Fruit fly (Drosophila melanogaster): Measurements from ENCODE around the gene CG17127.
A peak's percentile ranks its signal among the peaks of the same experiment; 100 is the strongest.

CG17127 gene

DNA sequence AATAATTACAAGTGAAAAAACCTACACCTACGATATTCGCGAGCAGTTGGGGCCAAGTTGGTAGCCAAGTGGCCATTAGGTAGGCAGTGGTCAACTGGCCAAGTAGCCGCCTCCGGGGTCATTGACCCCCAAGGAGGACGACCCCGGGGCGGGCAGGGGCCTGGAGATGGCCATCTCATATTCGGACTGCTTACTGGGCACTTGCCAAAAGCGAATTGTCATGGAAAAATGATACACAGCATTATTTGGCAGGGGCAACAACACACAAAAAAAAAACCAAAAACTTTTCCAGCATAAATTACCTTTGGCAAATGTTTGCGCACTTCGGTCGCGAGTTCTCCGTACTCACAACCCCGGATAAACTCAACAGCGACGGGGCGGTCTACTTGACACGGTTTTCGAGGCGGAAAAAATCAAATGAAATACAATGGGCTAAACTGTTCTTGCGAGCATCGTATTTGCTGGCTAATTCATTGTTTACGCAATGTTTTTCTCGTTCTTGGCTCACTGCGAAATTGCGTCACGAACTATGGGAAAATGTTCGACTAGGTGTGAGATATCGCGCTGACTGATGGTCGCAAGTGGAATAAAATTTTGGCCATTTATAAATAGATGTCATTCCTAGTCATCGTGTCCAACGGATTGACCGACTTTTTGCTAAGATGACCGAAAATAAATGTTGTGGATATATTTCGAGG lies 19.6 kb upstream of the CG17127 start:
- no peak for TF ChIP-seq CG12605 (GFP tag; IDR thresholded peaks at IDR 0.05)
- peak; percentile 41 for TF ChIP-seq EcR (GFP tag; optimal IDR thresholded peaks at IDR 0.05)
- TF ChIP-seq CG4496 (GFP tag; IDR thresholded peaks at IDR 0.05) = no peak
- no peak for TF ChIP-seq fd96Ca (GFP tag; IDR thresholded peaks at IDR 0.05)
- TF ChIP-seq gl (tag; optimal IDR thresholded peaks at IDR 0.05) = no peak

DNA sequence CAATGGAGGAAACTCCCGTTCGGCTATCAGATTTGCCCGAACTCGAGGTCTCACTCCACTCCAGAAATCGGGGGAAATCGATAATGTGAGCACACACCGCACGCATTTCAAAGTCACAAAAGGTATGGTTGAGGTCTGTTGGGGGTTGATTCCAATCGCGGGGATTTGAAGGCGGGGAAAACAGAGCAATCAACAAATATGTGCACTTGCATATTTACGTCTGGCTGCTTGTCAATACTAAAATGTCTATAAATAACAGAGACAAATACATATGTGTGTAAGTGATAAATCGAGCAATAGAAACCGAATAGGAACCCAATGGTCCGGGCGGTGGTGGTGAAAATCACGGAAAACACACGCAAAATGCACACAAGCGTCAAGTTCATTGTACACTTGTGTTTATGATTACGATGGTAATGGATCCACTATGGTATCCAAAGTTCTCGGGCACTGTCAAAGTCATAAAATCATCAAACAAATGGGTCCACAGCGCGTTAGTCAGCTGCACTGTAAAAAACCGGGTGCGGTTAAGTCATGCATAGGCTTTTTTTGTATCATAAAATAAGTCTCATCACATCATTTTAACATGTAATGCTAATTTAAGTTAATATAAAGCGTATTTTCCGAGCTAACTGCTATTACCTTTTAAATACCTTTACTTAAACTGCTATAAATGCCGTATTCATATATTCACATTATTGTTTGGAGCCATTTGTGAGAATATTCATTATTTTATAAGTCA lies 18.6 kb upstream of the CG17127 start:
- TF ChIP-seq fd96Ca (GFP tag; IDR thresholded peaks at IDR 0.05) (no peak), CG12605 (GFP tag; IDR thresholded peaks at IDR 0.05) (no peak), CG34367 (tag; optimal IDR thresholded peaks at IDR 0.05) (no peak), Pif1A (GFP tag; optimal IDR thresholded peaks at IDR 0.05) (peak; percentile 13), Ets98B (GFP tag; IDR thresholded peaks at IDR 0.05) (peak; percentile 36; the same call in 1 of the 2 replicates), Pif1B (GFP tag; optimal IDR thresholded peaks at IDR 0.05) (no peak), gl (tag; optimal IDR thresholded peaks at IDR 0.05) (no peak), D1 (tag; optimal IDR thresholded peaks at IDR 0.05) (no peak), CG14655 (GFP tag; optimal IDR thresholded peaks at IDR 0.05) (peak; percentile 81), rn (GFP tag; IDR thresholded peaks at IDR 0.05) (no peak), Snoo (tag; optimal IDR thresholded peaks at IDR 0.05) (no peak), CG8301 (tag; optimal IDR thresholded peaks at IDR 0.05) (peak; percentile 69), CG15710 (tag; optimal IDR thresholded peaks at IDR 0.05) (peak; percentile 5), EcR (GFP tag; optimal IDR thresholded peaks at IDR 0.05) (no peak), CG13204 (GFP tag; optimal IDR thresholded peaks at IDR 0.05) (no peak), CG4496 (GFP tag; IDR thresholded peaks at IDR 0.05) (peak; percentile 56; the same call in 2 of the 3 replicates), CG10348 (GFP tag; IDR thresholded peaks at IDR 0.05) (no peak), CG32121 (GFP tag; IDR thresholded peaks at IDR 0.05) (peak; percentile 48; the same call in 1 of the 2 replicates), CG9948 (tag; optimal IDR thresholded peaks at IDR 0.05) (peak; percentile 29), CG8159 (tag; optimal IDR thresholded peaks at IDR 0.05) (no peak), CG17806 (tag; optimal IDR thresholded peaks at IDR 0.05) (peak; percentile 3)

DNA sequence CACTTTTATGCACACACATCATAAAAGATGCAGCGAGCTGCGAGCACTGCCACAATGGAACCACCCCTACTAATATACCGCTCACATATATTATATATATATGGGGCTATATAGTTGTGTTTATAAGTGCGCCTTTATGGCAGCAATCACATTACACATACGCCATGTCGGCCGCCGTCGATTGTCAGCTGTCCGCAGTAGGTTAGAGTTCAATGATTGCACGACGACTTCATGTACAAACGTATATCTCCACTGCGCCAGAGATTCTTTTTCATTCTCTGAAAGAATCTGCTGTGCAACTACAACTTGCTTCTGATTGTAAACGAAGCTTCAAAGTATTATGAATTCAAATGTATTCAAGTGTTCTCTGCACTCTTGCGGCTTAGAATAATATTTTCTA lies 18.0 kb upstream of the CG17127 start:
- TF ChIP-seq EcR (GFP tag; optimal IDR thresholded peaks at IDR 0.05) (peak; percentile 76), CG8159 (tag; optimal IDR thresholded peaks at IDR 0.05) (no peak)

DNA sequence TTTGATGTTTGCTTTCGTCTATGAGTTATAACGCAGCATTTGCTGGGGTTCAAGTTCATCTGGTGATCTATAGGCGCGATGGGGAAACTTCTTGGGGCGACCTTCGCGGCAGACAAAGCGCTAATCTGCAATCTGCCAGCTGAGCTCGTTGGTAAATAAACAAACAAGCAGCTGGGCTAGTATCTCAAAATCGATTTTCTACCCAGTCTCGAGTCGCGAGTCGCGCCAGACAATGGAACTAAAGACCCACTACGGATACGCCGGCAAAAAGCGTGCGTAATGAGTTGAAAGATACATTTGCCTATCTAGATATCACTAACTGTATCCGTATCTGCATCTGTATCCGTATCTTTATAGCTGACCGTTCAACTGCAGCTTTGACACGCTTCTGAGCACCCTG lies 17.1 kb upstream of the CG17127 start:
- TF ChIP-seq D1 (tag; optimal IDR thresholded peaks at IDR 0.05) = no peak
- no peak for TF ChIP-seq CG4496 (GFP tag; IDR thresholded peaks at IDR 0.05)
- no peak for TF ChIP-seq CG14655 (GFP tag; optimal IDR thresholded peaks at IDR 0.05)
- no peak for TF ChIP-seq Pif1A (GFP tag; optimal IDR thresholded peaks at IDR 0.05)

DNA sequence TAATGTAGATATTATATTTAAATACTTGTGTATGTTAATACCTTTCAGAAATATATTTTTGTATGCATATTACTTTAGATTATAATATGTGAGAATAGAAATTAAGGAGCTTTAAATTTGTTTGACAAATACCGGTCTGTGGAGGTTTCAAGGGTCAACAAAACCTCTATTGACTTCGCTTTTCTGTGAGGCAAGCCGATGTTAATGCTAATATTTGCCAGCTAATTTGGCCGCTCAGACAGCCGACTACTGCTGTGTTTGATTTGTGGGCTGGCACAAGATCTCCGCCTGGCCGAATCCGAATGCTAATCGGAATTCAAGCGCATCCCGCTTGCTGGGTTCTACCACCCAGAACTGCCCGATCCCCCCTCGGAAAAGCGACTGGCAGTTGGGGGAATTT lies 16.1 kb upstream of the CG17127 start:
- TF ChIP-seq CG14655 (GFP tag; optimal IDR thresholded peaks at IDR 0.05) = no peak
- TF ChIP-seq CG10348 (GFP tag; IDR thresholded peaks at IDR 0.05) = no peak
- no peak for TF ChIP-seq CG12605 (GFP tag; IDR thresholded peaks at IDR 0.05)
- TF ChIP-seq CG8301 (tag; optimal IDR thresholded peaks at IDR 0.05) = no peak
- TF ChIP-seq gl (tag; optimal IDR thresholded peaks at IDR 0.05) = no peak
- no peak for TF ChIP-seq CG32121 (GFP tag; IDR thresholded peaks at IDR 0.05)
- TF ChIP-seq Ets98B (GFP tag; IDR thresholded peaks at IDR 0.05) = no peak
- no peak for TF ChIP-seq CG4496 (GFP tag; IDR thresholded peaks at IDR 0.05)
- TF ChIP-seq Pif1B (GFP tag; optimal IDR thresholded peaks at IDR 0.05) = no peak
- no peak for TF ChIP-seq CG34367 (tag; optimal IDR thresholded peaks at IDR 0.05)
- no peak for TF ChIP-seq fd96Ca (GFP tag; IDR thresholded peaks at IDR 0.05)
- TF ChIP-seq CG13204 (GFP tag; optimal IDR thresholded peaks at IDR 0.05) = no peak
- TF ChIP-seq CG15710 (tag; optimal IDR thresholded peaks at IDR 0.05) = no peak
- TF ChIP-seq CG9948 (tag; optimal IDR thresholded peaks at IDR 0.05) = no peak
- no peak for TF ChIP-seq CG8159 (tag; optimal IDR thresholded peaks at IDR 0.05)
- TF ChIP-seq Pif1A (GFP tag; optimal IDR thresholded peaks at IDR 0.05) = no peak
- no peak for TF ChIP-seq rn (GFP tag; IDR thresholded peaks at IDR 0.05)
- no peak for TF ChIP-seq Snoo (tag; optimal IDR thresholded peaks at IDR 0.05)
- TF ChIP-seq D1 (tag; optimal IDR thresholded peaks at IDR 0.05) = no peak

DNA sequence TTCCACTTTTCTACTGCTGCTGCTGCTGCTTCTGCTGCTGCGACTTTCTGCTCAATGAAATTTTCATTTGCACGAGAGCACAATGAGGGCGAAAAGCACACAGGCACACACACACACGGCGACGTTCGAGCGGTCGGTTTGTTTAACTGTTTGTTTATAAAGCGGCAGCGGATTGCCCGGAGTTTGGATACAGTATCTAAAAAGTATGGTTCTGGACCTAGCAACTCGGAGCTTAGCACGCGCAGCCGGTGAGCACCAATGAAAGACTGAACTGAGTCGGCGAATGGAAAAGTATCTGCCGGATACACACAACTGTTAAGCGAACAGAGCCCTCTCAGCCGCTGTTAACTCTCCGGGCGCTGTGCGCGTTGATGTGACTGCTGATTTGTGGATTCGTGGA lies 14.6 kb upstream of the CG17127 start, which contains the start of gene CG17124:
Gene CG17124 (minus strand): TSS at position 277 of the 400 bp plus-strand sequence.
- TF ChIP-seq CG10348 (GFP tag; IDR thresholded peaks at IDR 0.05) (no peak), CG13204 (GFP tag; optimal IDR thresholded peaks at IDR 0.05) (peak; percentile 76), CG17806 (tag; optimal IDR thresholded peaks at IDR 0.05) (no peak), CG34367 (tag; optimal IDR thresholded peaks at IDR 0.05) (no peak), CG4496 (GFP tag; IDR thresholded peaks at IDR 0.05) (peak; percentile 83), rn (GFP tag; IDR thresholded peaks at IDR 0.05) (no peak), CG14655 (GFP tag; optimal IDR thresholded peaks at IDR 0.05) (no peak), Snoo (tag; optimal IDR thresholded peaks at IDR 0.05) (peak; percentile 33), EcR (GFP tag; optimal IDR thresholded peaks at IDR 0.05) (peak; percentile 30), CG12605 (GFP tag; IDR thresholded peaks at IDR 0.05) (peak; percentile 50), Ets98B (GFP tag; IDR thresholded peaks at IDR 0.05) (peak; percentile 64), gl (tag; optimal IDR thresholded peaks at IDR 0.05) (peak; percentile 51), fd96Ca (GFP tag; IDR thresholded peaks at IDR 0.05) (no peak), CG15710 (tag; optimal IDR thresholded peaks at IDR 0.05) (peak; percentile 20), CG9948 (tag; optimal IDR thresholded peaks at IDR 0.05) (peak; percentile 2), CG32121 (GFP tag; IDR thresholded peaks at IDR 0.05) (peak; percentile 38; the same call in 1 of the 2 replicates), CG8159 (tag; optimal IDR thresholded peaks at IDR 0.05) (peak; percentile 22), Pif1B (GFP tag; optimal IDR thresholded peaks at IDR 0.05) (peak; percentile 51), CG8301 (tag; optimal IDR thresholded peaks at IDR 0.05) (no peak)

Data from whole organism, pupa.